Fruit fly (Drosophila melanogaster) whole organism: ENCODE measurements around the gene CG11342.

ENCODE experiments used
- Dll ChIP-seq: fragments of >200 bp; optimal IDR thresholded peaks from 2 replicates; lab custom pipeline; 2017
- EcR ChIP-seq, 2 experiments: fragments of >200 bp; optimal IDR thresholded peaks; 2 replicates each; lab custom pipeline; 2017; ENCODE audit warnings: missing biosample characterization in 2 of 2, missing genetic modification characterization in 2 of 2, missing genetic modification reagents in 2 of 2
- pan ChIP-seq: fragments of >200 bp; optimal IDR thresholded peaks from 2 replicates; lab custom pipeline; 2017
- psq ChIP-seq: fragments of >200 bp; optimal IDR thresholded peaks from 2 replicates; lab custom pipeline; 2017
- usp ChIP-seq: fragments of >200 bp; optimal IDR thresholded peaks from 2 replicates; lab custom pipeline; 2017; ENCODE audit warnings: missing biosample characterization, missing genetic modification characterization, mixed read lengths

- TF ChIP-seq Dll (lab: Kevin White, UChicago) (no peak), EcR (GFP tag; optimal IDR thresholded peaks at IDR 0.05; lab: Kevin White, UChicago) (no peak), usp (GFP tag; lab: Kevin White, UChicago) (no peak), psq (no peak), pan (no peak)
Observed at dm6 chr3L:4384326-4384662, 17.0 kb upstream of the CG11342 start, which contains the start of gene slow.
